Worm (Caenorhabditis elegans) whole organism, early embryonic: ENCODE data around the gene oig-5.

ENCODE experiments used
- aly-1 ChIP-seq: sonication (generic microtip); optimal IDR thresholded peaks from 2 replicates; lab custom pipeline; 2016; ENCODE audit warnings: missing genetic modification characterization, missing compliant biosample characterization
- ama-1 ChIP-seq: fragments of 150-350 bp; optimal IDR thresholded peaks from 2 replicates; lab custom pipeline; 2014
- ceh-36 ChIP-seq: sonication (generic microtip); optimal IDR thresholded peaks from 2 replicates; lab custom pipeline; 2016; ENCODE audit warnings: missing genetic modification characterization, inconsistent platforms, missing compliant biosample characterization
- ets-7 ChIP-seq: sonication (generic microtip); optimal IDR thresholded peaks from 2 replicates; lab custom pipeline; 2016; ENCODE audit warnings: missing genotype, missing genetic modification characterization, missing compliant biosample characterization
- hmg-4 ChIP-seq: fragments of 200-800 bp; sonication (Bioruptor generic); optimal IDR thresholded peaks from 2 replicates; lab custom pipeline; 2018; ENCODE audit warnings: mild to moderate bottlenecking, missing genetic modification characterization, missing compliant biosample characterization

- TF ChIP-seq ama-1 (lab: Kevin White, UChicago) (no peak), ets-7 (tag; lab: Kevin White, UChicago) (no peak), hmg-4 (GFP tag; lab: Kevin White, UChicago) (no peak), aly-1 (tag; lab: Kevin White, UChicago) (no peak), ceh-36 (tag; lab: Kevin White, UChicago) (no peak)
Observed at ce11 chrIV:14766382-14766781, 40.6 kb upstream of the oig-5 start, which contains the start of gene vti-1.
